Fruit fly (Drosophila melanogaster) whole organism, larva: Measurements from ENCODE around the gene Rab3-GAP.

Source experiments
- noc ChIP-seq: fragments of 200-800 bp; sonication (Bioruptor generic); optimal IDR thresholded peaks from 3 replicates; lab custom pipeline; 2019; ENCODE audit warnings: missing biosample characterization, mild to moderate bottlenecking, missing genetic modification characterization, moderate library complexity

Gene Rab3-GAP

dm6 chr2L:12063035-12063434 lies at the start of gene Rab3-GAP:
Gene Rab3-GAP, minus strand, starts transcription at chr2L:12063184.
- no peak for TF ChIP-seq noc (tag; lab: Kevin White, UChicago)

dm6 chr2L:12110810-12111209 lies 47.8 kb upstream of the Rab3-GAP start, which contains the start of gene Phae2:
Gene Phae2, plus strand, starts transcription at chr2L:12111110.
- TF ChIP-seq noc (tag; lab: Kevin White, UChicago) = no peak

dm6 chr2L:12108779-12109564 lies 46.0 kb upstream of the Rab3-GAP start, which contains the start of the genes Rab6 and Phae1:
Gene Rab6, minus strand, starts transcription at chr2L:12109116.
Gene Phae1, plus strand, starts transcription at chr2L:12109417.
- TF ChIP-seq noc (tag; lab: Kevin White, UChicago) = peak; percentile 13

dm6 chr2L:12107087-12107486 lies 44.1 kb upstream of the Rab3-GAP start:
- TF ChIP-seq noc (tag; lab: Kevin White, UChicago) = no peak

dm6 chr2L:12103231-12104210 lies 40.5 kb upstream of the Rab3-GAP start, which contains the start of the genes Patsas and ThrRS:
Gene Patsas, minus strand, starts transcription at chr2L:12103285.
Gene ThrRS, plus strand, starts transcription at chr2L:12103751.
- peak; percentile 71 for TF ChIP-seq noc (tag; lab: Kevin White, UChicago)

- TF ChIP-seq noc (tag; lab: Kevin White, UChicago) = no peak
Measured at dm6 chr2L:12097698-12098097, 34.7 kb upstream of the Rab3-GAP start, which contains the start of gene Ced-12. Gene Ced-12, plus strand, starts transcription at chr2L:12097838.

- no peak for TF ChIP-seq noc (tag; lab: Kevin White, UChicago)
Measured at dm6 chr2L:12096396-12096813, 33.4 kb upstream of the Rab3-GAP start, which contains the start of the genes CG6712 and Mt2. Gene CG6712, minus strand, starts transcription at chr2L:12096511. Gene Mt2, plus strand, starts transcription at chr2L:12096525.

dm6 chr2L:12093652-12094051 lies 30.7 kb upstream of the Rab3-GAP start:
- no peak for TF ChIP-seq noc (tag; lab: Kevin White, UChicago)

- TF ChIP-seq noc (tag; lab: Kevin White, UChicago) = no peak
Measured at dm6 chr2L:12092719-12093118, 29.7 kb upstream of the Rab3-GAP start.

- TF ChIP-seq noc (tag; lab: Kevin White, UChicago) = no peak
Measured at dm6 chr2L:12092041-12092440, 29.1 kb upstream of the Rab3-GAP start.

dm6 chr2L:12091522-12091921 lies 28.5 kb upstream of the Rab3-GAP start, which contains the start of gene Pex19:
Gene Pex19, plus strand, starts transcription at chr2L:12091822.
- TF ChIP-seq noc (tag; lab: Kevin White, UChicago) = no peak

- TF ChIP-seq noc (tag; lab: Kevin White, UChicago) = no peak
Measured at dm6 chr2L:12089145-12089544, 26.2 kb upstream of the Rab3-GAP start.

dm6 chr2L:12087442-12087841 lies 24.5 kb upstream of the Rab3-GAP start:
- no peak for TF ChIP-seq noc (tag; lab: Kevin White, UChicago)

dm6 chr2L:12085619-12086171 lies 22.7 kb upstream of the Rab3-GAP start, which contains the start of gene prd:
Gene prd, minus strand, starts transcription at chr2L:12085827.
- no peak for TF ChIP-seq noc (tag; lab: Kevin White, UChicago)

dm6 chr2L:12085010-12085409 lies 22.0 kb upstream of the Rab3-GAP start:
- TF ChIP-seq noc (tag; lab: Kevin White, UChicago) = no peak
